Fruit fly (Drosophila melanogaster) whole organism: Measurements from ENCODE around the gene ATPsynC.

Experiments used
- CG8478 ChIP-seq: fragments of >200 bp; optimal IDR thresholded peaks from 2 replicates; lab custom pipeline; 2018; ENCODE audit warnings: inconsistent platforms
- Dll ChIP-seq: fragments of >200 bp; optimal IDR thresholded peaks from 2 replicates; lab custom pipeline; 2017
- EcR ChIP-seq, 2 experiments: fragments of >200 bp; optimal IDR thresholded peaks; 2 replicates each; lab custom pipeline; 2017; ENCODE audit warnings: missing biosample characterization in 2 of 2, missing genetic modification characterization in 2 of 2, missing genetic modification reagents in 2 of 2
- psq ChIP-seq: fragments of >200 bp; optimal IDR thresholded peaks from 2 replicates; lab custom pipeline; 2017

- TF ChIP-seq Dll (lab: Kevin White, UChicago): no peak
- no peak for TF ChIP-seq EcR (GFP tag; optimal IDR thresholded peaks at IDR 0.05; lab: Kevin White, UChicago)
- no peak for TF ChIP-seq CG8478 (lab: Kevin White, UChicago)
- no peak for TF ChIP-seq psq (lab: Kevin White, UChicago)
These were observed 3.6 kb upstream of the ATPsynC start for dm6 chr3R:31222890-31223569.
